Worm (Caenorhabditis elegans): Measurements from ENCODE around the gene Y37E11B.1.
"Not testable (repeated sequence)": the region's sequence is repeated elsewhere in the genome, so short reads cannot be mapped to it uniquely, and the experiment has no call there.

Y37E11B.1 gene

ce11 chrIV:3568608-3569007 lies 10.8 kb upstream of the Y37E11B.1 start, which contains the start of gene otpl-1:
Gene otpl-1, plus strand, starts transcription at chrIV:3568979.
- TF ChIP-seq dao-5 (tag; optimal IDR thresholded peaks at IDR 0.05) (no peak), W03F9.2 (tag; optimal IDR thresholded peaks at IDR 0.05) (no peak), him-1 (tag; optimal IDR thresholded peaks at IDR 0.05) (no peak)

ce11 chrIV:3570612-3571011 lies 8.8 kb upstream of the Y37E11B.1 start:
- TF ChIP-seq W03F9.2 (tag; optimal IDR thresholded peaks at IDR 0.05) (no peak), him-1 (tag; optimal IDR thresholded peaks at IDR 0.05) (no peak), dao-5 (tag; optimal IDR thresholded peaks at IDR 0.05) (no peak)

ce11 chrIV:3578155-3578554 lies 1.3 kb upstream of the Y37E11B.1 start, which contains the start of gene Y37E11B.2:
Gene Y37E11B.2, plus strand, starts transcription at chrIV:3578455.
- TF ChIP-seq him-1 (tag; optimal IDR thresholded peaks at IDR 0.05): no peak
- TF ChIP-seq dao-5 (tag; optimal IDR thresholded peaks at IDR 0.05): no peak
- no peak for TF ChIP-seq W03F9.2 (tag; optimal IDR thresholded peaks at IDR 0.05)

- TF ChIP-seq W03F9.2 (tag; optimal IDR thresholded peaks at IDR 0.05) (no peak), dao-5 (tag; optimal IDR thresholded peaks at IDR 0.05) (no peak), him-1 (tag; optimal IDR thresholded peaks at IDR 0.05) (no peak)
Observed at ce11 chrIV:3578667-3579066, 754 bp upstream of the Y37E11B.1 start.

ce11 chrIV:3582806-3583205 lies 3.4 kb downstream of the Y37E11B.1 start, which contains the start of gene blos-7:
Gene blos-7, minus strand, starts transcription at chrIV:3582906.
- TF ChIP-seq W03F9.2, dao-5, him-1 (tag; optimal IDR thresholded peaks at IDR 0.05): not testable (repeated sequence)

ce11 chrIV:3590821-3591220 lies 11.4 kb downstream of the Y37E11B.1 start:
- no peak for TF ChIP-seq W03F9.2 (tag; optimal IDR thresholded peaks at IDR 0.05)
- TF ChIP-seq him-1 (tag; optimal IDR thresholded peaks at IDR 0.05): no peak
- TF ChIP-seq dao-5 (tag; optimal IDR thresholded peaks at IDR 0.05): no peak

ce11 chrIV:3593513-3593912 lies 14.1 kb downstream of the Y37E11B.1 start, which contains the start of gene taf-2:
Gene taf-2, minus strand, starts transcription at chrIV:3593613.
- TF ChIP-seq him-1 (tag; optimal IDR thresholded peaks at IDR 0.05) (no peak), W03F9.2 (tag; optimal IDR thresholded peaks at IDR 0.05) (no peak), dao-5 (tag; optimal IDR thresholded peaks at IDR 0.05) (no peak)

ce11 chrIV:3597356-3597755 lies 17.9 kb downstream of the Y37E11B.1 start:
- TF ChIP-seq him-1 (tag; optimal IDR thresholded peaks at IDR 0.05) (no peak), W03F9.2 (tag; optimal IDR thresholded peaks at IDR 0.05) (no peak), dao-5 (tag; optimal IDR thresholded peaks at IDR 0.05) (no peak)

- TF ChIP-seq W03F9.2 (tag; optimal IDR thresholded peaks at IDR 0.05) (no peak), dao-5 (tag; optimal IDR thresholded peaks at IDR 0.05) (no peak), him-1 (tag; optimal IDR thresholded peaks at IDR 0.05) (no peak)
Observed at ce11 chrIV:3598452-3598851, 19.0 kb downstream of the Y37E11B.1 start, which contains the start of gene Y37E11B.5. Gene Y37E11B.5, minus strand, starts transcription at chrIV:3598552.

ce11 chrIV:3599126-3599525 lies 19.7 kb downstream of the Y37E11B.1 start, which contains the start of gene Y37E11B.6:
Gene Y37E11B.6, minus strand, starts transcription at chrIV:3599306.
- TF ChIP-seq W03F9.2 (tag; optimal IDR thresholded peaks at IDR 0.05) (no peak), him-1 (tag; optimal IDR thresholded peaks at IDR 0.05) (no peak), dao-5 (tag; optimal IDR thresholded peaks at IDR 0.05) (no peak)

- no peak for TF ChIP-seq him-1 (tag; optimal IDR thresholded peaks at IDR 0.05)
- no peak for TF ChIP-seq W03F9.2 (tag; optimal IDR thresholded peaks at IDR 0.05)
Observed at ce11 chrIV:3599958-3600357, 20.5 kb downstream of the Y37E11B.1 start, which contains the start of gene Y37E11B.7. Gene Y37E11B.7, minus strand, starts transcription at chrIV:3600164.

ce11 chrIV:3601846-3602245 lies 22.4 kb downstream of the Y37E11B.1 start:
- TF ChIP-seq dao-5 (tag; optimal IDR thresholded peaks at IDR 0.05) (no peak), him-1 (tag; optimal IDR thresholded peaks at IDR 0.05) (no peak), W03F9.2 (tag; optimal IDR thresholded peaks at IDR 0.05) (no peak)

- TF ChIP-seq him-1 (tag; optimal IDR thresholded peaks at IDR 0.05) (no peak), W03F9.2 (tag; optimal IDR thresholded peaks at IDR 0.05) (no peak), dao-5 (tag; optimal IDR thresholded peaks at IDR 0.05) (no peak)
Observed at ce11 chrIV:3604104-3604503, 24.7 kb downstream of the Y37E11B.1 start.

- TF ChIP-seq him-1 (tag; optimal IDR thresholded peaks at IDR 0.05): no peak
- TF ChIP-seq dao-5 (tag; optimal IDR thresholded peaks at IDR 0.05): no peak
- TF ChIP-seq W03F9.2 (tag; optimal IDR thresholded peaks at IDR 0.05): no peak
Observed at ce11 chrIV:3606285-3606834, 26.9 kb downstream of the Y37E11B.1 start, which contains the start of the genes Y37E11B.10 and kgb-2. Gene Y37E11B.10, minus strand, starts transcription at chrIV:3606466. Gene kgb-2, plus strand, starts transcription at chrIV:3606784.

Measured in whole organism, L4/young adult.